Worm (Caenorhabditis elegans) whole organism, L3 larva: ENCODE measurements around the gene C44H4.6.

Source experiments
- R02D3.7 ChIP-seq: fragments of 150-350 bp; optimal IDR thresholded peaks from 2 replicates; lab custom pipeline; 2014; ENCODE audit warnings: missing biosample characterization, missing genetic modification characterization
- ZK546.5 ChIP-seq: sonication (generic microtip); optimal IDR thresholded peaks from 2 replicates; lab custom pipeline; 2017; ENCODE audit warnings: missing biosample characterization, missing genetic modification characterization
- aly-2 ChIP-seq: fragments of 150-350 bp; optimal IDR thresholded peaks from 2 replicates; lab custom pipeline; 2014; ENCODE audit warnings: missing biosample characterization, missing genetic modification characterization
- ama-1 ChIP-seq: fragments of 150-350 bp; optimal IDR thresholded peaks from 2 replicates; lab custom pipeline; 2018
- ceh-16 ChIP-seq: sonication (generic microtip); optimal IDR thresholded peaks from 2 replicates; lab custom pipeline; 2017; ENCODE audit warnings: missing biosample characterization, missing genetic modification characterization
- ceh-28 ChIP-seq: fragments of 150-350 bp; optimal IDR thresholded peaks from 2 replicates; lab custom pipeline; 2014; ENCODE audit warnings: missing biosample characterization, missing genetic modification reagents, missing genetic modification characterization
- ceh-82 ChIP-seq: fragments of 150-350 bp; optimal IDR thresholded peaks from 2 replicates; lab custom pipeline; 2014; ENCODE audit warnings: missing biosample characterization, missing genetic modification characterization
- ceh-9 ChIP-seq: sonication (generic microtip); optimal IDR thresholded peaks from 2 replicates; lab custom pipeline; 2018; ENCODE audit warnings: missing biosample characterization, missing genetic modification characterization
- daf-12 ChIP-seq: fragments of 150-350 bp; optimal IDR thresholded peaks from 2 replicates; lab custom pipeline; 2014; ENCODE audit warnings: missing biosample characterization, missing genetic modification reagents, missing genetic modification characterization
- egl-27 ChIP-seq: sonication (generic microtip); optimal IDR thresholded peaks from 4 replicates; lab custom pipeline; 2017; ENCODE audit warnings: missing biosample characterization, missing genetic modification reagents, missing genetic modification characterization
- elt-1 ChIP-seq: fragments of 150-350 bp; optimal IDR thresholded peaks from 2 replicates; lab custom pipeline; 2014; ENCODE audit warnings: missing biosample characterization, missing genetic modification characterization
- elt-2 ChIP-seq: sonication (generic microtip); optimal IDR thresholded peaks from 2 replicates; lab custom pipeline; 2016; ENCODE audit warnings: missing genetic modification reagents, mild to moderate bottlenecking, missing genetic modification characterization, missing compliant biosample characterization
- elt-3 ChIP-seq, 3 experiments: fragments of 150-350 bp in 1 of 3; sonication (generic microtip) in 2 of 3; optimal IDR thresholded peaks; 2 replicates in 2 of 3; 4 replicates in 1 of 3; lab custom pipeline; 2014 to 2017; ENCODE audit warnings: missing biosample characterization in 3 of 3, missing genetic modification characterization in 3 of 3
- eor-1 ChIP-seq, 2 experiments: fragments of 150-350 bp; optimal IDR thresholded peaks; 2 replicates each; lab custom pipeline; 2014 to 2018; ENCODE audit warnings: missing biosample characterization in 2 of 2, missing genetic modification characterization in 2 of 2
- fkh-10 ChIP-seq: sonication (generic microtip); optimal IDR thresholded peaks from 2 replicates; lab custom pipeline; 2017; ENCODE audit warnings: missing biosample characterization, missing genetic modification reagents, missing genetic modification characterization
- fkh-2 ChIP-seq: fragments of 150-350 bp; optimal IDR thresholded peaks from 2 replicates; lab custom pipeline; 2014; ENCODE audit warnings: missing biosample characterization, missing genetic modification reagents, missing genetic modification characterization
- fos-1 ChIP-seq: fragments of 150-350 bp; optimal IDR thresholded peaks from 2 replicates; lab custom pipeline; 2014; ENCODE audit warnings: missing biosample characterization, missing genetic modification characterization
- hmg-11 ChIP-seq: sonication (generic microtip); optimal IDR thresholded peaks from 2 replicates; lab custom pipeline; 2016; ENCODE audit warnings: missing genetic modification characterization, missing compliant biosample characterization
- jun-1 ChIP-seq: fragments of 150-350 bp; optimal IDR thresholded peaks from 2 replicates; lab custom pipeline; 2014; ENCODE audit warnings: missing biosample characterization, missing genetic modification reagents, missing genetic modification characterization
- lin-15B ChIP-seq: fragments of 150-350 bp; optimal IDR thresholded peaks from 2 replicates; lab custom pipeline; 2014; ENCODE audit warnings: missing biosample characterization, missing genetic modification characterization
- lin-39 ChIP-seq: fragments of 150-350 bp; optimal IDR thresholded peaks from 2 replicates; lab custom pipeline; 2018; ENCODE audit warnings: missing biosample characterization, missing genetic modification reagents, missing genetic modification characterization
- lsy-12 ChIP-seq: sonication (generic microtip); optimal IDR thresholded peaks from 2 replicates; lab custom pipeline; 2016; ENCODE audit warnings: mild to moderate bottlenecking, missing genetic modification characterization, missing compliant biosample characterization
- mdl-1 ChIP-seq: fragments of 150-350 bp; optimal IDR thresholded peaks from 2 replicates; lab custom pipeline; 2014; ENCODE audit warnings: missing biosample characterization, missing genetic modification characterization
- mml-1 ChIP-seq: fragments of 150-350 bp; sonication (generic microtip); optimal IDR thresholded peaks from 3 replicates; lab custom pipeline; 2014; ENCODE audit warnings: missing biosample characterization, missing genetic modification characterization
- nfya-1 ChIP-seq: sonication (generic microtip); optimal IDR thresholded peaks from 2 replicates; lab custom pipeline; 2017; ENCODE audit warnings: missing genetic modification characterization, mild to moderate bottlenecking, missing compliant biosample characterization, antibody characterized with exemption, moderate library complexity; ENCODE audit not compliant: insufficient read depth
- nhr-11 ChIP-seq: fragments of 150-350 bp; optimal IDR thresholded peaks from 2 replicates; lab custom pipeline; 2014; ENCODE audit warnings: missing biosample characterization, missing genetic modification characterization
- nhr-12 ChIP-seq: fragments of 150-350 bp; optimal IDR thresholded peaks from 2 replicates; lab custom pipeline; 2014; ENCODE audit warnings: missing biosample characterization, missing genetic modification characterization
- nhr-23 ChIP-seq: fragments of 150-350 bp; optimal IDR thresholded peaks from 2 replicates; lab custom pipeline; 2014; ENCODE audit warnings: missing biosample characterization, missing genetic modification reagents, missing genetic modification characterization
- nhr-237 ChIP-seq: fragments of 150-350 bp; optimal IDR thresholded peaks from 2 replicates; lab custom pipeline; 2014; ENCODE audit warnings: missing biosample characterization, missing genetic modification characterization
- nhr-25 ChIP-seq: sonication (generic microtip); optimal IDR thresholded peaks from 2 replicates; lab custom pipeline; 2017; ENCODE audit warnings: missing biosample characterization, missing genetic modification characterization
- nhr-28 ChIP-seq: fragments of 150-350 bp; optimal IDR thresholded peaks from 2 replicates; lab custom pipeline; 2014; ENCODE audit warnings: missing biosample characterization, missing genetic modification characterization
- nhr-43 ChIP-seq: sonication (generic microtip); optimal IDR thresholded peaks from 2 replicates; lab custom pipeline; 2016; ENCODE audit warnings: mild to moderate bottlenecking, missing genetic modification characterization, missing compliant biosample characterization; ENCODE audit not compliant: poor library complexity, severe bottlenecking
- nhr-67 ChIP-seq: fragments of 150-350 bp; optimal IDR thresholded peaks from 2 replicates; lab custom pipeline; 2014; ENCODE audit warnings: missing biosample characterization, missing genetic modification characterization
- nhr-76 ChIP-seq: fragments of 150-350 bp; sonication (generic microtip); optimal IDR thresholded peaks from 5 replicates; lab custom pipeline; 2014; ENCODE audit warnings: missing biosample characterization, missing genetic modification characterization
- pha-4 ChIP-seq: fragments of 150-350 bp; optimal IDR thresholded peaks from 2 replicates; lab custom pipeline; 2014; ENCODE audit warnings: missing biosample characterization, missing genetic modification reagents, missing genetic modification characterization
- pqm-1 ChIP-seq: fragments of 150-350 bp; optimal IDR thresholded peaks from 2 replicates; lab custom pipeline; 2017; ENCODE audit warnings: missing biosample characterization, missing genetic modification characterization, inconsistent platforms
- sea-2 ChIP-seq: fragments of 150-350 bp; sonication (generic microtip); optimal IDR thresholded peaks from 4 replicates; lab custom pipeline; 2014; ENCODE audit warnings: missing biosample characterization, missing genetic modification reagents, missing genetic modification characterization
- skn-1 ChIP-seq: fragments of 150-350 bp; optimal IDR thresholded peaks from 2 replicates; lab custom pipeline; 2014; ENCODE audit warnings: missing biosample characterization, missing genetic modification characterization
- snpc-4 ChIP-seq: fragments of 150-350 bp; optimal IDR thresholded peaks from 2 replicates; lab custom pipeline; 2014; ENCODE audit warnings: missing biosample characterization, missing genetic modification characterization
- tbx-2 ChIP-seq: sonication (generic microtip); optimal IDR thresholded peaks from 2 replicates; lab custom pipeline; 2016; ENCODE audit warnings: mild to moderate bottlenecking, missing genetic modification characterization, missing compliant biosample characterization
- unc-39 ChIP-seq: sonication (generic microtip); optimal IDR thresholded peaks from 4 replicates; lab custom pipeline; 2017; ENCODE audit warnings: missing biosample characterization, missing genetic modification characterization
- unc-62 ChIP-seq: fragments of 150-350 bp; sonication (generic microtip); optimal IDR thresholded peaks from 4 replicates; lab custom pipeline; 2014; ENCODE audit warnings: missing biosample characterization, missing genetic modification reagents, missing genetic modification characterization
- zag-1 ChIP-seq: fragments of 150-350 bp; optimal IDR thresholded peaks from 2 replicates; lab custom pipeline; 2014; ENCODE audit warnings: missing biosample characterization, missing genetic modification characterization
- ztf-11 ChIP-seq: fragments of 150-350 bp; optimal IDR thresholded peaks from 2 replicates; lab custom pipeline; 2014; ENCODE audit warnings: missing biosample characterization, missing genetic modification characterization
- ztf-4 ChIP-seq: fragments of 150-350 bp; optimal IDR thresholded peaks from 2 replicates; lab custom pipeline; 2014; ENCODE audit warnings: missing biosample characterization, missing genetic modification characterization

Gene C44H4.6

DNA sequence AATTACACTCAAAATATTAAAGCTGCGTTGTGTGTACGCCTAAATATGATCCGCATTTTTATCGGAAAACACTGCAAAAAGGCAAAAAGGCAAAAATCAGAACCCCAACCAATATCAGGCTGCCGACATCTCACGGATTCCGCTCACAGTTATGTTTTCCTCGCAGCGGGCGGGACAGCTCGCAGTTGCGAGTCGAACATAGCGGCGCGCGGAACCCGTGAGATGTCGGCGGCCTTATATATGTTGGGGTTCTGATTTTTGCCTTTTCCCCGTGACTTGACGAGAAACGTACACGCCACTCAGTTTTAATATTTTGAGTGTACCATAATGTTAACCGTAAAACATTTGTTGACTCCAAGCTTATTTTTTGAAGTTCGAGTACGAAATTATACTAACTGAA is 38.3 kb upstream of the C44H4.6 start:
- TF ChIP-seq sea-2 (GFP tag; lab: Kevin White, UChicago) = no peak
- TF ChIP-seq ceh-28 (tag; lab: Kevin White, UChicago) = no peak
- TF ChIP-seq snpc-4 (tag; lab: Kevin White, UChicago) = peak; percentile 76
- no peak for TF ChIP-seq fos-1 (tag; lab: Kevin White, UChicago)
- no peak for TF ChIP-seq tbx-2 (tag; lab: Kevin White, UChicago)
- TF ChIP-seq nhr-67 (tag; lab: Kevin White, UChicago) = no peak
- TF ChIP-seq fkh-2 (tag; lab: Kevin White, UChicago) = no peak
- no peak for TF ChIP-seq aly-2

DNA sequence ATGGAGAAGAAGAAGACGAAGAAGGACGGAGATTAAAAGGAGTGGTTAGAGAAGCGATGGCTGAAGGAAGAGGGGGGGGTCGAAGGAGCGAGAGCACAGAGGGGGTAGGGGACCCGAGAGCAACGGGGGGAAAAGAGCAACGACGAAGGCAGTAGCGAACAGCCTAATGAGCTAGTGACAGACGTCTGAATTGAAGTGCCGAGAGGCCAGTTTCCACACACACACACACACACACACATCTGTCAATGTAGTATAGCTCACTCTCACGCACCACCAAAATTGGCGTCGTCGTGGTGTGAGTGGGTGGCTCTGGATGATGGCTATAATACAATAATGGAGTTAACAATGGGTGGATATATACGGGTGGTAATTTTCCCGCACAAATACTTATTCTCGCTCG is 37.6 kb upstream of the C44H4.6 start:
- TF ChIP-seq R02D3.7 (tag; lab: Kevin White, UChicago) = no peak
- no peak for TF ChIP-seq nhr-12 (tag; lab: Kevin White, UChicago)
- TF ChIP-seq unc-62 (GFP tag; lab: Kevin White, UChicago) = no peak
- TF ChIP-seq tbx-2 (tag; lab: Kevin White, UChicago) = no peak
- no peak for TF ChIP-seq elt-1 (tag; lab: Kevin White, UChicago)
- TF ChIP-seq nhr-76 (tag; lab: Kevin White, UChicago) = no peak
- no peak for TF ChIP-seq zag-1 (tag; lab: Kevin White, UChicago)
- no peak for TF ChIP-seq ceh-28 (tag; lab: Kevin White, UChicago)
- no peak for TF ChIP-seq elt-3 (tag; optimal IDR thresholded peaks at IDR 0.05; lab: Kevin White, UChicago)
- TF ChIP-seq pqm-1 (tag; lab: Kevin White, UChicago) = no peak
- no peak for TF ChIP-seq nhr-28 (tag; lab: Kevin White, UChicago)
- no peak for TF ChIP-seq sea-2 (GFP tag; lab: Kevin White, UChicago)
- no peak for TF ChIP-seq lin-15B (tag; lab: Kevin White, UChicago)
- TF ChIP-seq eor-1 (tag; optimal IDR thresholded peaks at IDR 0.05; lab: Kevin White, UChicago) = no peak
- no peak for TF ChIP-seq ceh-9 (tag; lab: Kevin White, UChicago)
- TF ChIP-seq mml-1 = no peak
- peak; percentile 23 for TF ChIP-seq fkh-10
- no peak for TF ChIP-seq unc-39 (tag; lab: Kevin White, UChicago)
- no peak for TF ChIP-seq lsy-12 (tag; lab: Kevin White, UChicago)
- no peak for TF ChIP-seq nhr-25
- TF ChIP-seq daf-12 (tag; lab: Kevin White, UChicago) = no peak
- TF ChIP-seq ZK546.5 (tag; lab: Kevin White, UChicago) = no peak
- no peak for TF ChIP-seq nhr-11 (tag; lab: Kevin White, UChicago)
- no peak for TF ChIP-seq aly-2
- TF ChIP-seq fkh-2 (tag; lab: Kevin White, UChicago) = no peak
- no peak for TF ChIP-seq mdl-1 (tag; lab: Kevin White, UChicago)
- TF ChIP-seq ama-1 (lab: Kevin White, UChicago) = no peak
- TF ChIP-seq egl-27 = no peak
- no peak for TF ChIP-seq nhr-237
- TF ChIP-seq hmg-11 (tag; lab: Kevin White, UChicago) = peak; percentile 68
- TF ChIP-seq snpc-4 (tag; lab: Kevin White, UChicago) = peak; percentile 13
- no peak for TF ChIP-seq ceh-16
- TF ChIP-seq nhr-43 (tag; lab: Kevin White, UChicago) = no peak
- TF ChIP-seq ceh-82 (tag; lab: Kevin White, UChicago) = no peak
- no peak for TF ChIP-seq pha-4 (tag; lab: Kevin White, UChicago)
- TF ChIP-seq nfya-1 = peak; percentile 64
- no peak for TF ChIP-seq nhr-23
- TF ChIP-seq lin-39 (tag; lab: Kevin White, UChicago) = peak; percentile 91
- TF ChIP-seq elt-2 = no peak
- no peak for TF ChIP-seq skn-1
- TF ChIP-seq fos-1 (tag; lab: Kevin White, UChicago) = no peak
- no peak for TF ChIP-seq nhr-67 (tag; lab: Kevin White, UChicago)
- no peak for TF ChIP-seq ztf-11 (tag; lab: Kevin White, UChicago)
- TF ChIP-seq ztf-4 (tag; lab: Kevin White, UChicago) = no peak
- no peak for TF ChIP-seq jun-1 (tag; lab: Kevin White, UChicago)
